Worm (Caenorhabditis elegans): Measurements from ENCODE around the gene K11D12.8.
A peak's percentile ranks its signal among the peaks of the same experiment; 100 is the strongest.

The K11D12.8 gene

DNA sequence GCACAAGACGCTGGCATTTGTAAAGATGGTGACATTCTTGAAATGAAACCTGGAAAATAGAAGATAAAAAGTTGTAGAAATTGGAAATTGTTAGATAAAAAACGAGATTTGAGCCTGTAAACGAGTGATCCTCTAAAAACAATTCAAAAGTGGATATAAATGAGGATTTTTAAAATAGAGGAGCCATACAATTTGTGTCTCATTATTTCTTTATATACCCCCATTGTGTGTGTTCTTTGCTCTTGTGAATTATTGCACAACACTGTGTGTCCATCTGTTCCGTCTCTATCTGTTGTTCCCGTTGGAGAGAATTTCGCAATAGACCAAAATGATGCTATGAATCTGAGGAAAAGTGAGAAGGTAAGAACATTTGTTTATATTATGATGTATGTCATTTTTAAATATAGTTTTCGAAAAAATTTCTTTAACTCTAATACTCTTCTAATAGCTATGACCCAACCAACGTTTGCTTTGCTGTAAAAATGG, 46.2 kb upstream of the K11D12.8 start, which contains the start of gene Y58A7A.5 (continued):
- TF ChIP-seq pqm-1 (tag; optimal IDR thresholded peaks at IDR 0.05) (peak; percentile 6), dpl-1 (GFP tag; optimal IDR thresholded peaks at IDR 0.05) (peak; percentile 28), daf-8 (GFP tag; IDR thresholded peaks at IDR 0.05) (no peak), unc-130 (GFP tag; optimal IDR thresholded peaks at IDR 0.05) (no peak)

DNA sequence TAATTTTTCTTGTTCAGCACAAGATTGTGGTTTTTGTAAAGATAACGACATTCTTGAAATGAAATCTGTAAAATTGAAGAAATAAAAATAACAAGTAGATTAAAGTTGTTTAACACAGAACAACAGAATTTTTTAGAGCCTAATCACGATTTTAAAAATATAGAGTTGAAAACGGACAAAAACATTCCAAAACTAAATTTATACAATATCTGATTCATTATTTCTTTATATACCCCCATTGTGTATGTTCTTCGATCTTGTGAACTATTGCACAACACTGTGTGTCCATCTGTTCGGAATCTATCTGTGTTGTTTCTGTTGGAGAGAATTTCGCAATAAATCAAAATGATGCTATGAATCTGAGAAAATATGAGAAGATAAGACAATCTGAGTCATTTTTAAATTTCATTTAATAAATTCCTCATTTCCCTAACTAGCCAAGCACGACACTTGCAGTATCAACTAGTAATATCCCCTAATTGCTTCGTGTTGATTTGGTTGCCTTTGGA, 44.2 kb upstream of the K11D12.8 start, which contains the start of gene Y58A7A.4:
Gene Y58A7A.4, minus strand, starts transcription at position 51 of the 509 bp plus-strand sequence.
- peak; percentile 6 for TF ChIP-seq nhr-28 (tag; optimal IDR thresholded peaks at IDR 0.05)
- TF ChIP-seq lsy-2 (tag; optimal IDR thresholded peaks at IDR 0.05): no peak
- TF ChIP-seq zip-2 (tag; optimal IDR thresholded peaks at IDR 0.05): peak; percentile 92
- TF ChIP-seq daf-16 (GFP tag; optimal IDR thresholded peaks at IDR 0.05): no peak
- no peak for TF ChIP-seq daf-16 (tag; optimal IDR thresholded peaks at IDR 0.05)
- no peak for TF ChIP-seq zag-1 (tag; optimal IDR thresholded peaks at IDR 0.05)

DNA sequence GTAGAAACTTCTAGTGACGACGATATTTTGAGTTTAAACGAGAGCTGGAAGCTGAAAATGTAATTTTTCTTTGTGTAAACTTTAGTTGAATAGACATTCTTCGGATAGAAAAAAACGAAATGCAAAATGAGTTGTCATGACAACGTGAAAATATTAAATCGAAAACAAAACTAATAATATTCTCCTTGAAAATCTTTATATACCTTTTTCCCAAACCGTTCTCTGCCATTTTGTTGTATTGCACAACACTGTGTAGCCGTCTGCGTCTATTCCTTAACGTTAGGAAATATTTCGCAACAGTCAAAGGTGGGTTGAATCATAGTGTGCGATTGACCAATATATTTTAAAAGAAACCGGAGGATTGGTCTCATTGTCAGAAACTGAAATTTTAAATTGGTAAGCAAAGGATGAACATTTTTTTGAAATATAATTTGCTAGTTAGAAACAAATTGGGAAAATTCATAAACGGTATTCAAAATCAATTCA, 40.1 kb upstream of the K11D12.8 start, which contains the start of gene Y58A7A.3:
Gene Y58A7A.3, minus strand, starts transcription at position 51 of the 486 bp plus-strand sequence.
- TF ChIP-seq snpc-4 (tag; optimal IDR thresholded peaks at IDR 0.05): no peak
- peak; percentile 54 for TF ChIP-seq mes-2 (tag; optimal IDR thresholded peaks at IDR 0.05; ENCODE audit: poor library complexity, severe bottlenecking)
- TF ChIP-seq nhr-6 (tag; optimal IDR thresholded peaks at IDR 0.05): peak; percentile 19
- peak; percentile 93 for TF ChIP-seq nhr-28 (tag; optimal IDR thresholded peaks at IDR 0.05)
- TF ChIP-seq mxl-3 (GFP tag; optimal IDR thresholded peaks at IDR 0.05): peak; percentile 32
- peak; percentile 66 for TF ChIP-seq aha-1 (tag)
- no peak for TF ChIP-seq tag-97 (GFP tag; IDR thresholded peaks at IDR 0.05)
- TF ChIP-seq daf-16 (GFP tag; optimal IDR thresholded peaks at IDR 0.05): no peak
- TF ChIP-seq daf-16 (tag; optimal IDR thresholded peaks at IDR 0.05): peak; percentile 64
- peak; percentile 20 for TF ChIP-seq dpl-1 (GFP tag; optimal IDR thresholded peaks at IDR 0.05)
- peak; percentile 98 for TF ChIP-seq ztf-7 (tag; optimal IDR thresholded peaks at IDR 0.05)
- no peak for TF ChIP-seq spr-3 (GFP tag; optimal IDR thresholded peaks at IDR 0.05)
- TF ChIP-seq lin-39 (tag; optimal IDR thresholded peaks at IDR 0.05): no peak
- TF ChIP-seq nhr-77 (tag; optimal IDR thresholded peaks at IDR 0.05): peak; percentile 30
- TF ChIP-seq hif-1 (tag; optimal IDR thresholded peaks at IDR 0.05): peak in 1 of 2 experiments; percentile 54
- peak; percentile 37; the same call in 1 of the 2 replicates for TF ChIP-seq dmd-6 (GFP tag; IDR thresholded peaks at IDR 0.05)
- no peak for TF ChIP-seq R02D3.7 (tag; optimal IDR thresholded peaks at IDR 0.05)
- peak; percentile 43 for TF ChIP-seq pqm-1 (tag; optimal IDR thresholded peaks at IDR 0.05)
- TF ChIP-seq T20F7.1 (GFP tag; optimal IDR thresholded peaks at IDR 0.05): peak; percentile 61
- no peak for TF ChIP-seq T26A8.4 (GFP tag; IDR thresholded peaks at IDR 0.05)
- peak; percentile 31 for TF ChIP-seq nhr-102 (tag; optimal IDR thresholded peaks at IDR 0.05)
- TF ChIP-seq hlh-30 (tag; optimal IDR thresholded peaks at IDR 0.05; ENCODE audit: insufficient read depth): peak; percentile 48
- TF ChIP-seq hlh-11 (tag; optimal IDR thresholded peaks at IDR 0.05): peak; percentile 56
- peak in 1 of 2 experiments; percentile 68 for TF ChIP-seq lsy-2 (tag; optimal IDR thresholded peaks at IDR 0.05)
- peak in 1 of 2 experiments; percentile 67 for TF ChIP-seq mdl-1 (tag; optimal IDR thresholded peaks at IDR 0.05)
- TF ChIP-seq mep-1 (tag; optimal IDR thresholded peaks at IDR 0.05): peak; percentile 43
- TF ChIP-seq zip-2 (tag; optimal IDR thresholded peaks at IDR 0.05): peak; percentile 100
- peak; percentile 57 for TF ChIP-seq dve-1 (tag; optimal IDR thresholded peaks at IDR 0.05; ENCODE audit: insufficient read depth)
- TF ChIP-seq unc-39 (tag; optimal IDR thresholded peaks at IDR 0.05): no peak

DNA sequence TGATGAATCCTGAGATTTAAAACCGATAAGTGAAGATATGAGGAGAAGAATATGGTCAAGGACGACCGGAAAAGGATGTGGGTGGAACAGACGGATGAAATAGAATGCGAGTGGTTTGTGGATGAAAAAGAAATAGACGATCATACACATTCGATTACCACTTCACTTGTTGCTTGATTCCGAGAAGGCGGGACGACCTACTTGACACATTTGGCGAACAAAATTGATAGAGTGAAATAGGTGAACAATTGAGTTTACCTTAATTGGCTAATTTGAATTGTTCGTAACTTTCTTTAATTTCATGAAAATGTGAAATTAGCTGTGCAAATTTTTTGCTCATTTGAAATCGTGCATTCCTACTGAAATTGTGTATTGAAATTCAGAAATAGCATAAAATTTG, 31.3 kb upstream of the K11D12.8 start, which contains the start of gene Y58A7A.2:
Gene Y58A7A.2, minus strand, starts transcription at position 101 of the 400 bp plus-strand sequence.
- TF ChIP-seq lin-38 (GFP tag; IDR thresholded peaks at IDR 0.05) (no peak), Y5F2A.4 (GFP tag; optimal IDR thresholded peaks at IDR 0.05) (no peak), unc-130 (GFP tag; optimal IDR thresholded peaks at IDR 0.05) (no peak), madf-5 (GFP tag; IDR thresholded peaks at IDR 0.05) (no peak), sdz-12 (GFP tag; optimal IDR thresholded peaks at IDR 0.05) (no peak)
